Worm (Caenorhabditis elegans) whole organism, L4 larva: Measurements from ENCODE around the gene cone-1.
A peak's percentile ranks its signal among the peaks of the same experiment; 100 is the strongest.

Experiments used
- F37D6.2 ChIP-seq: sonication (generic microtip); optimal IDR thresholded peaks from 2 replicates; lab custom pipeline; 2016; ENCODE audit warnings: mild to moderate bottlenecking, missing genetic modification characterization, missing compliant biosample characterization
- F44E2.7 ChIP-seq: fragments of 200-800 bp; sonication (Bioruptor generic); IDR thresholded peaks from 2 replicates; pipeline ENCODE4 v2.1.2; 2022; ENCODE audit warnings: missing genetic modification characterization, missing compliant biosample characterization
- F49E8.2 ChIP-seq: sonication (generic microtip); optimal IDR thresholded peaks from 2 replicates; lab custom pipeline; 2016; ENCODE audit warnings: missing compliant biosample characterization, mild to moderate bottlenecking, missing genetic modification characterization, borderline replicate concordance
- T20F7.1 ChIP-seq: fragments of 200-800 bp; sonication (Bioruptor generic); optimal IDR thresholded peaks from 2 replicates; lab custom pipeline; 2018; ENCODE audit warnings: mild to moderate bottlenecking, missing genetic modification characterization, missing compliant biosample characterization
- T26A8.4 ChIP-seq: fragments of 200-800 bp; sonication (Bioruptor generic); IDR thresholded peaks from 2 replicates; pipeline ENCODE4 v1.3.6; 2022; ENCODE audit warnings: missing genetic modification characterization, missing compliant biosample characterization
- aha-1 ChIP-seq: fragments of 150-350 bp; peaks from one replicate; lab custom pipeline; 2014; ENCODE audit warnings: missing biosample characterization, missing genetic modification characterization
- attf-4 ChIP-seq: sonication (generic microtip); optimal IDR thresholded peaks from 3 replicates; lab custom pipeline; 2017; ENCODE audit warnings: missing biosample characterization, missing genetic modification characterization
- ceh-44 ChIP-seq: fragments of 200-800 bp; sonication (Bioruptor generic); IDR thresholded peaks from 2 replicates; pipeline ENCODE4 v1.3.6; 2022; ENCODE audit warnings: missing genetic modification reagents, missing genetic modification characterization, missing compliant biosample characterization
- cey-2 ChIP-seq: sonication (generic microtip); optimal IDR thresholded peaks from 3 replicates; lab custom pipeline; 2017; ENCODE audit warnings: missing genetic modification characterization, mild to moderate bottlenecking, missing compliant biosample characterization, antibody characterized with exemption, borderline replicate concordance; ENCODE audit not compliant: insufficient read depth
- ctbp-1 ChIP-seq: fragments of 200-800 bp; sonication (Bioruptor generic); IDR thresholded peaks from 2 replicates; pipeline ENCODE4 v1.3.6; 2022; ENCODE audit warnings: missing genetic modification reagents, missing genetic modification characterization, missing compliant biosample characterization
- duxl-1 ChIP-seq: sonication (generic microtip); optimal IDR thresholded peaks from 2 replicates; lab custom pipeline; 2016; ENCODE audit warnings: mild to moderate bottlenecking, missing genetic modification characterization, moderate library complexity, missing compliant biosample characterization; ENCODE audit not compliant: poor library complexity
- dve-1 ChIP-seq: sonication (generic microtip); optimal IDR thresholded peaks from 2 replicates; lab custom pipeline; 2017; ENCODE audit warnings: antibody characterized with exemption, mild to moderate bottlenecking, missing genetic modification characterization, missing compliant biosample characterization; ENCODE audit not compliant: insufficient read depth
- fkh-10 ChIP-seq: fragments of 150-350 bp; optimal IDR thresholded peaks from 2 replicates; lab custom pipeline; 2014; ENCODE audit warnings: missing biosample characterization, missing genetic modification reagents, missing genetic modification characterization
- hif-1 ChIP-seq, 2 experiments: sonication (generic microtip); optimal IDR thresholded peaks; 2 replicates each; lab custom pipeline; 2016 to 2017; ENCODE audit warnings: missing compliant biosample characterization in 2 of 2, missing genetic modification characterization in 2 of 2, missing genetic modification reagents in 2 of 2, missing genotype in 2 of 2, mild to moderate bottlenecking in 1 of 2
- hlh-11 ChIP-seq: fragments of 200-800 bp; sonication (Bioruptor generic); optimal IDR thresholded peaks from 2 replicates; lab custom pipeline; 2018; ENCODE audit warnings: mild to moderate bottlenecking, missing genetic modification characterization, missing compliant biosample characterization
- hlh-30 ChIP-seq: sonication (generic microtip); optimal IDR thresholded peaks from 2 replicates; lab custom pipeline; 2017; ENCODE audit warnings: antibody characterized with exemption, mild to moderate bottlenecking, missing genetic modification characterization, missing compliant biosample characterization; ENCODE audit not compliant: insufficient read depth
- hmg-1.1 ChIP-seq: fragments of 200-800 bp; sonication (Bioruptor generic); IDR thresholded peaks from 2 replicates; pipeline ENCODE4 v1.3.6; 2022; ENCODE audit warnings: missing genetic modification reagents, missing genetic modification characterization, missing compliant biosample characterization
- lir-3 ChIP-seq: sonication (generic microtip); optimal IDR thresholded peaks from 2 replicates; lab custom pipeline; 2016; ENCODE audit warnings: mild to moderate bottlenecking, missing genetic modification characterization, missing compliant biosample characterization
- lsy-2 ChIP-seq, 2 experiments: fragments of 150-350 bp in 1 of 2; sonication (generic microtip) in 1 of 2; optimal IDR thresholded peaks; 2 replicates each; lab custom pipeline; 2014 to 2017; ENCODE audit warnings: missing biosample characterization in 2 of 2, missing genetic modification characterization in 2 of 2
- madf-5 ChIP-seq, 2 experiments: fragments of 200-800 bp; sonication (Bioruptor generic); IDR thresholded peaks; 2 replicates each; pipeline ENCODE4 v1.3.6; 2022; ENCODE audit warnings: missing compliant biosample characterization in 2 of 2, missing genetic modification characterization in 2 of 2
- mdl-1 ChIP-seq, 2 experiments: fragments of 150-350 bp in 1 of 2; sonication (generic microtip) in 1 of 2; optimal IDR thresholded peaks; 2 replicates each; lab custom pipeline; 2014 to 2017; ENCODE audit warnings: missing biosample characterization in 2 of 2, missing genetic modification characterization in 2 of 2
- mdt-29 ChIP-seq: fragments of 200-800 bp; sonication (Bioruptor generic); IDR thresholded peaks from 2 replicates; pipeline ENCODE4 v1.3.6; 2022; ENCODE audit warnings: missing genetic modification reagents, missing genetic modification characterization, missing compliant biosample characterization
- mep-1 ChIP-seq: fragments of 150-350 bp; sonication (generic microtip); optimal IDR thresholded peaks from 3 replicates; lab custom pipeline; 2014; ENCODE audit warnings: missing biosample characterization, missing genetic modification characterization
- mes-2 ChIP-seq: sonication (generic microtip); optimal IDR thresholded peaks from 2 replicates; lab custom pipeline; 2016; ENCODE audit warnings: missing genotype, mild to moderate bottlenecking, missing genetic modification characterization, missing compliant biosample characterization; ENCODE audit not compliant: poor library complexity, severe bottlenecking
- nhr-42 ChIP-seq: fragments of 200-800 bp; sonication (Bioruptor generic); IDR thresholded peaks from 2 replicates; pipeline ENCODE4 v1.3.6; 2022; ENCODE audit warnings: missing genetic modification characterization, missing compliant biosample characterization
- nhr-76 ChIP-seq: fragments of 150-350 bp; optimal IDR thresholded peaks from 2 replicates; lab custom pipeline; 2014; ENCODE audit warnings: missing biosample characterization, missing genetic modification characterization
- rbr-2 ChIP-seq: sonication (generic microtip); optimal IDR thresholded peaks from 2 replicates; lab custom pipeline; 2016; ENCODE audit warnings: missing genotype, missing genetic modification characterization, missing compliant biosample characterization
- set-16 ChIP-seq: fragments of 200-800 bp; sonication (Bioruptor generic); IDR thresholded peaks from 2 replicates; pipeline ENCODE4 v1.3.6; 2022; ENCODE audit warnings: missing genetic modification reagents, missing genetic modification characterization, missing compliant biosample characterization
- skn-1 ChIP-seq: fragments of 150-350 bp; optimal IDR thresholded peaks from 2 replicates; lab custom pipeline; 2014; ENCODE audit warnings: missing biosample characterization, missing genetic modification characterization
- spr-3 ChIP-seq: fragments of 200-800 bp; sonication (Bioruptor generic); optimal IDR thresholded peaks from 2 replicates; lab custom pipeline; 2018; ENCODE audit warnings: mild to moderate bottlenecking, missing genetic modification characterization, missing compliant biosample characterization
- tra-1 ChIP-seq: fragments of 200-800 bp; sonication (Bioruptor generic); IDR thresholded peaks from 2 replicates; pipeline ENCODE4 v1.3.6; 2022; ENCODE audit warnings: missing genetic modification reagents, missing genetic modification characterization, missing compliant biosample characterization
- unc-62 ChIP-seq, 3 experiments: fragments of 150-350 bp in 1 of 3; sonication (generic microtip); optimal IDR thresholded peaks in 2 of 3; peaks in 1 of 3; 1 replicate in 1 of 3; 2 replicates in 2 of 3; lab custom pipeline; 2014 to 2017; ENCODE audit warnings: missing biosample characterization in 3 of 3, missing genetic modification characterization in 3 of 3, missing genetic modification reagents in 3 of 3, missing genotype in 1 of 3
- zag-1 ChIP-seq: fragments of 150-350 bp; optimal IDR thresholded peaks from 2 replicates; lab custom pipeline; 2014; ENCODE audit warnings: missing biosample characterization, missing genetic modification characterization
- zfp-3 ChIP-seq: fragments of 200-800 bp; sonication (Bioruptor generic); conservative IDR thresholded peaks from 2 replicates; pipeline ENCODE4 v1.3.6; 2022; ENCODE audit warnings: missing genetic modification reagents, missing genetic modification characterization, missing compliant biosample characterization

Gene cone-1

DNA sequence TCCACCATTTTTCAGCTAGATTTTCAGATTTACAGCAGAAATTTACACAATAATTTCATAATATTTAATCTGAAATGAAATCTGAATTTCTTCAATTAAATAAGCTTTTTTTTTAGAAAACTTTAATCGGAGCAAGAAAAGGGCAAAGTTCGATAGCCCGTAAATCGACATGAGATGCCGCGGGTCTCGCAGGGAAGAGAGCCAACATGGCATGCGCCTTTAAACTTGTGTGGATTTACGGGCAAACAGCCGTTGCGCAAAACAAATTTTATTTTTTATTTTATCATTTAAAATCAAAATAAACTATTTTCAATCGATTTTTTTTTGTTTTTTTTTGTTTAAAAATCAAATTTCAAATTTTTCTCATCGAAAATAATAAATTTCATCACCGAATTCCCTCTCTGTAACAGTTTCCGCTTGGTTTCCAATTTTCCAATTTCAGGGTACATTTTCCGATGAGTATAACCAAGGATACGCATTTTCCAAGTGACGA lies 1.7 kb upstream of the cone-1 start, which contains the start of the genes Y54F10AM.15, rbc-2 and ndua-8 (continued):
- peak; percentile 23 for TF ChIP-seq spr-3
- no peak for TF ChIP-seq nhr-76 (tag; lab: Kevin White, UChicago)
- peak; percentile 67; the same call in 1 of the 2 replicates for TF ChIP-seq zfp-3 (GFP tag; lab: Robert Waterston, UW)
- TF ChIP-seq mep-1 (tag; lab: Kevin White, UChicago): peak; percentile 98
- TF ChIP-seq F44E2.7 (GFP tag; lab: Robert Waterston, UW): no peak
- no peak for TF ChIP-seq duxl-1 (tag; lab: Kevin White, UChicago)
- TF ChIP-seq cey-2 (tag; lab: Kevin White, UChicago): no peak
- TF ChIP-seq skn-1 (tag; lab: Kevin White, UChicago): no peak
- no peak for TF ChIP-seq tra-1 (GFP tag; lab: Robert Waterston, UW)
- peak; percentile 35 for TF ChIP-seq F49E8.2
- 0 out of 2 replicates have a peak, but pooled peaks have one; percentile 37 for TF ChIP-seq ceh-44
- peak; percentile 82 for TF ChIP-seq T20F7.1 (GFP tag; lab: Kevin White, UChicago)

DNA sequence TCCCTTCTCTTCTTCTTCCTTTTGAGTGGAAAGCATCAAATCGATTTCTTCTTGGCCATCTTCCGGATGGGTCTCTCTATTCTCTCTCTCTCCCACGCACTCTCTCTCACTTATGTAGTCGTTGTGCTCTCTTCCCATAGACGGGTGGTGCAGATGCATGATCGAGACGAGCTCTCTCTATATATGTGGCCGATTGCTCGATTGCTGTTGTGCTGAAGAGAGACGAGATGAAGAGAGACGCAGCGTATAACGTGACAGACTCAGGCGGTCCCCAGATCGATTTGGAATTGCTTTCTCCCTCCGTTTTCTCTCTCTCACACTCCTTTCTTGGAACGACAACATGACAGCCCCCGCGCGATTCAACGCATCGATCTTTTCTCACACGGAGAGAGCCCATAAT lies 2.3 kb downstream of the cone-1 start:
- TF ChIP-seq mdl-1 (tag; optimal IDR thresholded peaks at IDR 0.05; lab: Kevin White, UChicago) (peak in 1 of 2 experiments; percentile 45), F37D6.2 (peak; percentile 77), rbr-2 (tag; lab: Kevin White, UChicago) (peak; percentile 65), zag-1 (tag; lab: Kevin White, UChicago) (no peak), unc-62 (GFP tag; optimal IDR thresholded peaks at IDR 0.05 in 1 of 2; lab: Kevin White, UChicago) (peak in 1 of 2 experiments; percentile 49), unc-62 (tag; optimal IDR thresholded peaks at IDR 0.05; lab: Kevin White, UChicago) (no peak), hif-1 (tag; optimal IDR thresholded peaks at IDR 0.05; lab: Kevin White, UChicago) (peak in 1 of 2 experiments; percentile 14), hlh-30 (peak; percentile 88), set-16 (peak; percentile 44; the same call in 1 of the 2 replicates), mep-1 (tag; lab: Kevin White, UChicago) (peak; percentile 44), madf-5 (GFP tag; IDR thresholded peaks at IDR 0.05; lab: Robert Waterston, UW) (no peak), lsy-2 (tag; optimal IDR thresholded peaks at IDR 0.05; lab: Kevin White, UChicago) (peak; percentile 41 to 63), hmg-1.1 (GFP tag; lab: Robert Waterston, UW) (peak; percentile 31; the same call in 1 of the 2 replicates), mes-2 (tag; lab: Kevin White, UChicago) (no peak)
- TF ChIP-seq, all 104 proteins: peak for 10

- TF ChIP-seq F37D6.2 (peak; percentile 52), T26A8.4 (no peak), mes-2 (tag; lab: Kevin White, UChicago) (peak; percentile 33), hif-1 (tag; optimal IDR thresholded peaks at IDR 0.05; lab: Kevin White, UChicago) (peak in 1 of 2 experiments; percentile 32), fkh-10 (GFP tag; lab: Kevin White, UChicago) (peak; percentile 57), rbr-2 (tag; lab: Kevin White, UChicago) (peak; percentile 66), hlh-11 (tag; lab: Kevin White, UChicago) (peak; percentile 2), aha-1 (tag; lab: Kevin White, UChicago) (peak; percentile 74), lsy-2 (tag; optimal IDR thresholded peaks at IDR 0.05; lab: Kevin White, UChicago) (peak; percentile 11 to 56), ctbp-1 (no peak), hlh-30 (peak; percentile 73), ceh-44 (peak; percentile 25; the same call in 1 of the 2 replicates), set-16 (peak; percentile 93), mep-1 (tag; lab: Kevin White, UChicago) (peak; percentile 60), unc-62 (GFP tag; optimal IDR thresholded peaks at IDR 0.05 in 1 of 2; lab: Kevin White, UChicago) (peak in 1 of 2 experiments; percentile 25), unc-62 (tag; optimal IDR thresholded peaks at IDR 0.05; lab: Kevin White, UChicago) (no peak), attf-4 (no peak), mdt-29 (0 out of 2 replicates have a peak, but pooled peaks have one; percentile 24), F44E2.7 (GFP tag; lab: Robert Waterston, UW) (no peak), nhr-42 (GFP tag; lab: Robert Waterston, UW) (no peak), lir-3 (no peak), dve-1 (tag; lab: Kevin White, UChicago) (no peak), hmg-1.1 (GFP tag; lab: Robert Waterston, UW) (peak; percentile 59), mdl-1 (tag; optimal IDR thresholded peaks at IDR 0.05; lab: Kevin White, UChicago) (peak in 1 of 2 experiments; percentile 19)
These were observed 4.7 kb downstream of the cone-1 start for ce11 chrIII:2535122-2535521.
